Worm (Caenorhabditis elegans) whole organism, L4/young adult: Measurements from ENCODE around the gene F13H8.6.

Experiments
- W03F9.2 ChIP-seq: fragments of 150-350 bp; optimal IDR thresholded peaks from 2 replicates; lab custom pipeline; 2014; ENCODE audit warnings: missing biosample characterization, missing genetic modification characterization
- dao-5 ChIP-seq: sonication (generic microtip); optimal IDR thresholded peaks from 2 replicates; lab custom pipeline; 2016; ENCODE audit warnings: missing genotype, missing genetic modification characterization, moderate library complexity, missing compliant biosample characterization
- him-1 ChIP-seq: sonication (generic microtip); optimal IDR thresholded peaks from 2 replicates; lab custom pipeline; 2016; ENCODE audit warnings: missing genotype, missing genetic modification reagents, missing genetic modification characterization, missing compliant biosample characterization

ce11 chrII:6309198-6309597 is 22.4 kb upstream of the F13H8.6 start, which contains the start of gene glb-10:
- TF ChIP-seq him-1 (tag; lab: Kevin White, UChicago) (no peak), W03F9.2 (no peak), dao-5 (tag; lab: Kevin White, UChicago) (no peak)
